Worm (Caenorhabditis elegans): ENCODE measurements around the gene F47D12.6.

The F47D12.6 gene

ce11 chrIII:6287195-6287594 lies at the start of gene F47D12.6:
F47D12.6 (minus strand) TSS chrIII:6287295.
- no peak for TF ChIP-seq fos-1 (tag; optimal IDR thresholded peaks at IDR 0.05)
- TF ChIP-seq ZK546.5 (tag; optimal IDR thresholded peaks at IDR 0.05): no peak
- TF ChIP-seq sea-2 (GFP tag; optimal IDR thresholded peaks at IDR 0.05): no peak
- no peak for TF ChIP-seq nhr-11 (tag; optimal IDR thresholded peaks at IDR 0.05)
- TF ChIP-seq elt-1 (tag; optimal IDR thresholded peaks at IDR 0.05): no peak
- TF ChIP-seq fkh-10 (GFP tag; optimal IDR thresholded peaks at IDR 0.05): no peak

ce11 chrIII:6334364-6334763 lies 47.3 kb upstream of the F47D12.6 start:
- TF ChIP-seq ztf-11 (tag; optimal IDR thresholded peaks at IDR 0.05): no peak
- no peak for TF ChIP-seq zag-1 (tag; optimal IDR thresholded peaks at IDR 0.05)
- peak; percentile 55 for TF ChIP-seq fkh-10 (GFP tag; optimal IDR thresholded peaks at IDR 0.05)
- TF ChIP-seq snpc-4 (tag; optimal IDR thresholded peaks at IDR 0.05): no peak
- TF ChIP-seq tbx-2 (tag; optimal IDR thresholded peaks at IDR 0.05): no peak
- TF ChIP-seq lin-39 (tag; optimal IDR thresholded peaks at IDR 0.05): no peak
- no peak for TF ChIP-seq ceh-16 (tag; optimal IDR thresholded peaks at IDR 0.05)
- no peak for TF ChIP-seq nhr-67 (tag; optimal IDR thresholded peaks at IDR 0.05)

- TF ChIP-seq nhr-67 (tag; optimal IDR thresholded peaks at IDR 0.05): no peak
Measured at ce11 chrIII:6331211-6331782, 44.2 kb upstream of the F47D12.6 start, which contains the start of gene C56G2.4. C56G2.4 (plus strand) TSS chrIII:6331732.

ce11 chrIII:6324139-6324538 lies 37.0 kb upstream of the F47D12.6 start, which contains the start of gene C56G2.5:
C56G2.5 (minus strand) TSS chrIII:6324239.
- TF ChIP-seq unc-39 (tag; optimal IDR thresholded peaks at IDR 0.05): no peak
- TF ChIP-seq nhr-25 (tag; optimal IDR thresholded peaks at IDR 0.05): no peak
- TF ChIP-seq aly-2 (tag; optimal IDR thresholded peaks at IDR 0.05): no peak
- no peak for TF ChIP-seq egl-5 (tag; optimal IDR thresholded peaks at IDR 0.05)
- no peak for TF ChIP-seq mdl-1 (tag; optimal IDR thresholded peaks at IDR 0.05)
- TF ChIP-seq ztf-11 (tag; optimal IDR thresholded peaks at IDR 0.05): no peak
- no peak for TF ChIP-seq nhr-23 (tag; optimal IDR thresholded peaks at IDR 0.05)
- TF ChIP-seq ceh-28 (tag; optimal IDR thresholded peaks at IDR 0.05): no peak
- TF ChIP-seq elt-2 (tag; optimal IDR thresholded peaks at IDR 0.05): no peak
- no peak for TF ChIP-seq nhr-43 (tag; optimal IDR thresholded peaks at IDR 0.05; ENCODE audit: poor library complexity, severe bottlenecking)
- TF ChIP-seq hmg-11 (tag; optimal IDR thresholded peaks at IDR 0.05): no peak

ce11 chrIII:6317345-6317744 lies 30.2 kb upstream of the F47D12.6 start:
- TF ChIP-seq fkh-10 (GFP tag; optimal IDR thresholded peaks at IDR 0.05) (peak; percentile 96), nhr-77 (tag; optimal IDR thresholded peaks at IDR 0.05) (no peak), tbx-2 (tag; optimal IDR thresholded peaks at IDR 0.05) (no peak), ztf-4 (tag; optimal IDR thresholded peaks at IDR 0.05) (no peak), nhr-25 (tag; optimal IDR thresholded peaks at IDR 0.05) (no peak)

- no peak for TF ChIP-seq nhr-77 (tag; optimal IDR thresholded peaks at IDR 0.05)
- TF ChIP-seq pha-4 (tag; optimal IDR thresholded peaks at IDR 0.05): no peak
- TF ChIP-seq lin-15B (tag; optimal IDR thresholded peaks at IDR 0.05): no peak
- no peak for TF ChIP-seq hmg-11 (tag; optimal IDR thresholded peaks at IDR 0.05)
- no peak for TF ChIP-seq nhr-12 (tag; optimal IDR thresholded peaks at IDR 0.05)
- no peak for TF ChIP-seq fkh-2 (tag; optimal IDR thresholded peaks at IDR 0.05)
- no peak for TF ChIP-seq nhr-28 (tag; optimal IDR thresholded peaks at IDR 0.05)
- TF ChIP-seq tbx-2 (tag; optimal IDR thresholded peaks at IDR 0.05): no peak
- TF ChIP-seq nhr-23 (tag; optimal IDR thresholded peaks at IDR 0.05): no peak
- TF ChIP-seq egl-27 (tag; optimal IDR thresholded peaks at IDR 0.05): no peak
- no peak for TF ChIP-seq skn-1 (tag; optimal IDR thresholded peaks at IDR 0.05)
- TF ChIP-seq ceh-82 (tag; optimal IDR thresholded peaks at IDR 0.05): no peak
Measured at ce11 chrIII:6316795-6317194, 29.7 kb upstream of the F47D12.6 start.
